Worm (Caenorhabditis elegans) whole organism, L3 larva: ENCODE measurements around the gene M162.15.

Source experiments
- ama-1 ChIP-seq: fragments of 150-350 bp; optimal IDR thresholded peaks from 2 replicates; lab custom pipeline; 2018
- jun-1 ChIP-seq: fragments of 150-350 bp; optimal IDR thresholded peaks from 2 replicates; lab custom pipeline; 2014; ENCODE audit warnings: missing biosample characterization, missing genetic modification reagents, missing genetic modification characterization
- lsy-12 ChIP-seq: sonication (generic microtip); optimal IDR thresholded peaks from 2 replicates; lab custom pipeline; 2016; ENCODE audit warnings: mild to moderate bottlenecking, missing genetic modification characterization, missing compliant biosample characterization
- mdl-1 ChIP-seq: fragments of 150-350 bp; optimal IDR thresholded peaks from 2 replicates; lab custom pipeline; 2014; ENCODE audit warnings: missing biosample characterization, missing genetic modification characterization
- nfya-1 ChIP-seq: sonication (generic microtip); optimal IDR thresholded peaks from 2 replicates; lab custom pipeline; 2017; ENCODE audit warnings: missing genetic modification characterization, mild to moderate bottlenecking, missing compliant biosample characterization, antibody characterized with exemption, moderate library complexity; ENCODE audit not compliant: insufficient read depth
- nhr-11 ChIP-seq: fragments of 150-350 bp; optimal IDR thresholded peaks from 2 replicates; lab custom pipeline; 2014; ENCODE audit warnings: missing biosample characterization, missing genetic modification characterization
- nhr-25 ChIP-seq: sonication (generic microtip); optimal IDR thresholded peaks from 2 replicates; lab custom pipeline; 2017; ENCODE audit warnings: missing biosample characterization, missing genetic modification characterization
- pha-4 ChIP-seq: fragments of 150-350 bp; optimal IDR thresholded peaks from 2 replicates; lab custom pipeline; 2014; ENCODE audit warnings: missing biosample characterization, missing genetic modification reagents, missing genetic modification characterization
- zag-1 ChIP-seq: fragments of 150-350 bp; optimal IDR thresholded peaks from 2 replicates; lab custom pipeline; 2014; ENCODE audit warnings: missing biosample characterization, missing genetic modification characterization
- ztf-11 ChIP-seq: fragments of 150-350 bp; optimal IDR thresholded peaks from 2 replicates; lab custom pipeline; 2014; ENCODE audit warnings: missing biosample characterization, missing genetic modification characterization

ce11 chrV:19756253-19756652 lies 15.3 kb downstream of the M162.15 start, which contains the start of gene W04E12.9:
- TF ChIP-seq nhr-11 (no peak), lsy-12 (tag; lab: Kevin White, UChicago) (no peak), ama-1 (lab: Kevin White, UChicago) (no peak), mdl-1 (tag; lab: Kevin White, UChicago) (no peak), nfya-1 (tag; lab: Kevin White, UChicago) (no peak), zag-1 (tag; lab: Kevin White, UChicago) (no peak), pha-4 (tag; lab: Kevin White, UChicago) (no peak), ztf-11 (tag; lab: Kevin White, UChicago) (no peak), nhr-25 (no peak), jun-1 (tag; lab: Kevin White, UChicago) (no peak)
